Worm (Caenorhabditis elegans): ENCODE data around the gene C28H8.8.

DNA sequence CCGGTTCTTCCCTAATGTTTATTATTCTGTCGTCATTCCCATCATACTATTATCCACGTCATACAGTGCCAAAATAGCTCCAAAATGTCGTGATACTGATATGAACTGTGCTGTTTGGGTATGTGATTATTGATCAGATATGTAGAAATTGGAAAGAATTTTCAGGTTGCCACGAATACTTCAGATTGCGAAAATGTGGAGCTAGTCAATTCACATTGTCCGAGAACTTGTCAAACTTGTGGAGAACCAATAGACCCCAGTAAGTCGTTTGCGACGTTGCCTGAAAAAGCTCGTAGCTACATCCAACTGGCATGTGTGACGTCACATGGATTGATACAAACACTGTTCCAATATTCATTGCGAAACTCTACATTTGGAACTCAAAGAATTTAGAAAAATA, 4.1 kb downstream of the C28H8.8 start:
- TF ChIP-seq mxl-2 (GFP tag; conservative IDR thresholded peaks at IDR 0.05) (no peak), zag-1 (tag; optimal IDR thresholded peaks at IDR 0.05) (no peak), F26F4.8 (GFP tag; conservative IDR thresholded peaks at IDR 0.05) (no peak), nhr-25 (tag; optimal IDR thresholded peaks at IDR 0.05; ENCODE audit: borderline replicate concordance, insufficient read depth) (no peak), skn-1 (tag; optimal IDR thresholded peaks at IDR 0.05) (no peak), F44E2.7 (GFP tag; IDR thresholded peaks at IDR 0.05) (no peak), lin-13 (GFP tag; optimal IDR thresholded peaks at IDR 0.05) (no peak), pqm-1 (tag; optimal IDR thresholded peaks at IDR 0.05) (no peak), spr-3 (GFP tag; optimal IDR thresholded peaks at IDR 0.05) (no peak), nhr-77 (tag; optimal IDR thresholded peaks at IDR 0.05) (no peak), lim-7 (GFP tag; IDR thresholded peaks at IDR 0.05) (no peak)
